Worm (Caenorhabditis elegans) whole organism, L4 larva: ENCODE data around the gene K01D12.15.

ENCODE experiments used
- F10B5.3 ChIP-seq: sonication (generic microtip); optimal IDR thresholded peaks from 2 replicates; lab custom pipeline; 2016; ENCODE audit warnings: mild to moderate bottlenecking, missing genetic modification characterization, missing compliant biosample characterization
- T20F7.1 ChIP-seq: fragments of 200-800 bp; sonication (Bioruptor generic); optimal IDR thresholded peaks from 2 replicates; lab custom pipeline; 2018; ENCODE audit warnings: mild to moderate bottlenecking, missing genetic modification characterization, missing compliant biosample characterization
- T26A8.4 ChIP-seq: fragments of 200-800 bp; sonication (Bioruptor generic); IDR thresholded peaks from 2 replicates; pipeline ENCODE4 v1.3.6; 2022; ENCODE audit warnings: missing genetic modification characterization, missing compliant biosample characterization
- Y105C5A.15 ChIP-seq: fragments of 200-800 bp; sonication (Bioruptor generic); IDR thresholded peaks from 2 replicates; pipeline ENCODE4 v1.3.6; 2022; ENCODE audit warnings: missing genetic modification characterization, missing compliant biosample characterization
- Y75B8A.6 ChIP-seq: fragments of 200-800 bp; sonication (Bioruptor generic); IDR thresholded peaks from 2 replicates; pipeline ENCODE4 v1.3.6; 2022; ENCODE audit warnings: missing genetic modification reagents, missing genetic modification characterization, missing compliant biosample characterization
- ZK337.2 ChIP-seq: fragments of 200-800 bp; sonication (Bioruptor generic); IDR thresholded peaks from 2 replicates; pipeline ENCODE4 v1.3.6; 2022; ENCODE audit warnings: missing genetic modification reagents, missing genetic modification characterization, missing compliant biosample characterization
- ceh-44 ChIP-seq: fragments of 200-800 bp; sonication (Bioruptor generic); IDR thresholded peaks from 2 replicates; pipeline ENCODE4 v1.3.6; 2022; ENCODE audit warnings: missing genetic modification reagents, missing genetic modification characterization, missing compliant biosample characterization
- ceh-62 ChIP-seq: sonication (generic microtip); optimal IDR thresholded peaks from 2 replicates; lab custom pipeline; 2017; ENCODE audit warnings: missing biosample characterization, missing genetic modification characterization
- cey-2 ChIP-seq: sonication (generic microtip); optimal IDR thresholded peaks from 3 replicates; lab custom pipeline; 2017; ENCODE audit warnings: missing genetic modification characterization, mild to moderate bottlenecking, missing compliant biosample characterization, antibody characterized with exemption, borderline replicate concordance; ENCODE audit not compliant: insufficient read depth
- daf-12 ChIP-seq: fragments of 150-350 bp; optimal IDR thresholded peaks from 2 replicates; lab custom pipeline; 2014; ENCODE audit warnings: missing biosample characterization, missing genetic modification reagents, missing genetic modification characterization
- daf-16 ChIP-seq, 3 experiments: sonication (generic microtip); optimal IDR thresholded peaks; 2 replicates each; lab custom pipeline; 2016 to 2017; ENCODE audit warnings: missing genetic modification characterization in 3 of 3, missing genetic modification reagents in 3 of 3, mild to moderate bottlenecking in 2 of 3, missing compliant biosample characterization in 2 of 3, missing biosample characterization in 1 of 3, moderate library complexity in 1 of 3
- daf-8 ChIP-seq: fragments of 200-800 bp; sonication (Bioruptor generic); IDR thresholded peaks from 2 replicates; pipeline ENCODE4 v1.3.6; 2022; ENCODE audit warnings: missing genetic modification characterization, missing compliant biosample characterization
- dmd-6 ChIP-seq: fragments of 200-800 bp; sonication (Bioruptor generic); IDR thresholded peaks from 2 replicates; pipeline ENCODE4 v1.3.6; 2022; ENCODE audit warnings: missing genetic modification reagents, missing genetic modification characterization, missing compliant biosample characterization
- duxl-1 ChIP-seq: sonication (generic microtip); optimal IDR thresholded peaks from 2 replicates; lab custom pipeline; 2016; ENCODE audit warnings: mild to moderate bottlenecking, missing genetic modification characterization, moderate library complexity, missing compliant biosample characterization; ENCODE audit not compliant: poor library complexity
- dve-1 ChIP-seq: sonication (generic microtip); optimal IDR thresholded peaks from 2 replicates; lab custom pipeline; 2017; ENCODE audit warnings: antibody characterized with exemption, mild to moderate bottlenecking, missing genetic modification characterization, missing compliant biosample characterization; ENCODE audit not compliant: insufficient read depth
- hif-1 ChIP-seq, 2 experiments: sonication (generic microtip); optimal IDR thresholded peaks; 2 replicates each; lab custom pipeline; 2016 to 2017; ENCODE audit warnings: missing compliant biosample characterization in 2 of 2, missing genetic modification characterization in 2 of 2, missing genetic modification reagents in 2 of 2, missing genotype in 2 of 2, mild to moderate bottlenecking in 1 of 2
- hlh-11 ChIP-seq: fragments of 200-800 bp; sonication (Bioruptor generic); optimal IDR thresholded peaks from 2 replicates; lab custom pipeline; 2018; ENCODE audit warnings: mild to moderate bottlenecking, missing genetic modification characterization, missing compliant biosample characterization
- hlh-30 ChIP-seq: sonication (generic microtip); optimal IDR thresholded peaks from 2 replicates; lab custom pipeline; 2017; ENCODE audit warnings: antibody characterized with exemption, mild to moderate bottlenecking, missing genetic modification characterization, missing compliant biosample characterization; ENCODE audit not compliant: insufficient read depth
- hmg-1.1 ChIP-seq: fragments of 200-800 bp; sonication (Bioruptor generic); IDR thresholded peaks from 2 replicates; pipeline ENCODE4 v1.3.6; 2022; ENCODE audit warnings: missing genetic modification reagents, missing genetic modification characterization, missing compliant biosample characterization
- lin-15B ChIP-seq: fragments of 150-350 bp; sonication (generic microtip); optimal IDR thresholded peaks from 3 replicates; lab custom pipeline; 2014; ENCODE audit warnings: missing biosample characterization, missing genetic modification characterization
- lin-39 ChIP-seq: fragments of 150-350 bp; optimal IDR thresholded peaks from 2 replicates; lab custom pipeline; 2014; ENCODE audit warnings: missing biosample characterization, missing genetic modification reagents, missing genetic modification characterization
- mdl-1 ChIP-seq, 2 experiments: fragments of 150-350 bp in 1 of 2; sonication (generic microtip) in 1 of 2; optimal IDR thresholded peaks; 2 replicates each; lab custom pipeline; 2014 to 2017; ENCODE audit warnings: missing biosample characterization in 2 of 2, missing genetic modification characterization in 2 of 2
- mep-1 ChIP-seq: fragments of 150-350 bp; sonication (generic microtip); optimal IDR thresholded peaks from 3 replicates; lab custom pipeline; 2014; ENCODE audit warnings: missing biosample characterization, missing genetic modification characterization
- mxl-2 ChIP-seq: fragments of 200-800 bp; sonication (Bioruptor generic); conservative IDR thresholded peaks from 2 replicates; pipeline ENCODE4 v1.3.6; 2022; ENCODE audit warnings: missing genetic modification reagents, missing genetic modification characterization, missing compliant biosample characterization
- nhr-102 ChIP-seq: sonication (generic microtip); optimal IDR thresholded peaks from 2 replicates; lab custom pipeline; 2016; ENCODE audit warnings: mild to moderate bottlenecking, missing genetic modification characterization, moderate library complexity, missing compliant biosample characterization
- nhr-11 ChIP-seq: fragments of 150-350 bp; optimal IDR thresholded peaks from 2 replicates; lab custom pipeline; 2014; ENCODE audit warnings: missing biosample characterization, missing genetic modification characterization
- nhr-237 ChIP-seq: sonication (generic microtip); optimal IDR thresholded peaks from 2 replicates; lab custom pipeline; 2017; ENCODE audit warnings: missing biosample characterization, missing genetic modification characterization
- nhr-28 ChIP-seq: fragments of 150-350 bp; optimal IDR thresholded peaks from 2 replicates; lab custom pipeline; 2014; ENCODE audit warnings: missing biosample characterization, missing genetic modification characterization
- nhr-42 ChIP-seq: fragments of 200-800 bp; sonication (Bioruptor generic); IDR thresholded peaks from 2 replicates; pipeline ENCODE4 v1.3.6; 2022; ENCODE audit warnings: missing genetic modification characterization, missing compliant biosample characterization
- nhr-48 ChIP-seq: sonication (generic microtip); optimal IDR thresholded peaks from 2 replicates; lab custom pipeline; 2016; ENCODE audit warnings: mild to moderate bottlenecking, missing genetic modification characterization, missing compliant biosample characterization
- nhr-6 ChIP-seq: fragments of 150-350 bp; optimal IDR thresholded peaks from 2 replicates; lab custom pipeline; 2014; ENCODE audit warnings: missing biosample characterization, missing genetic modification characterization
- pqm-1 ChIP-seq: sonication (generic microtip); optimal IDR thresholded peaks from 2 replicates; lab custom pipeline; 2017; ENCODE audit warnings: missing biosample characterization, missing genetic modification characterization
- rbr-2 ChIP-seq: sonication (generic microtip); optimal IDR thresholded peaks from 2 replicates; lab custom pipeline; 2016; ENCODE audit warnings: missing genotype, missing genetic modification characterization, missing compliant biosample characterization
- set-16 ChIP-seq: fragments of 200-800 bp; sonication (Bioruptor generic); IDR thresholded peaks from 2 replicates; pipeline ENCODE4 v1.3.6; 2022; ENCODE audit warnings: missing genetic modification reagents, missing genetic modification characterization, missing compliant biosample characterization
- tag-97 ChIP-seq: fragments of 200-800 bp; sonication (Bioruptor generic); IDR thresholded peaks from 2 replicates; pipeline ENCODE4 v1.3.6; 2022; ENCODE audit warnings: missing genetic modification characterization, missing compliant biosample characterization
- tra-1 ChIP-seq: fragments of 200-800 bp; sonication (Bioruptor generic); IDR thresholded peaks from 2 replicates; pipeline ENCODE4 v1.3.6; 2022; ENCODE audit warnings: missing genetic modification reagents, missing genetic modification characterization, missing compliant biosample characterization
- unc-62 ChIP-seq, 3 experiments: fragments of 150-350 bp in 1 of 3; sonication (generic microtip); optimal IDR thresholded peaks in 2 of 3; peaks in 1 of 3; 1 replicate in 1 of 3; 2 replicates in 2 of 3; lab custom pipeline; 2014 to 2017; ENCODE audit warnings: missing biosample characterization in 3 of 3, missing genetic modification characterization in 3 of 3, missing genetic modification reagents in 3 of 3, missing genotype in 1 of 3
- vab-7 ChIP-seq: fragments of 200-800 bp; sonication (Bioruptor generic); IDR thresholded peaks from 2 replicates; pipeline ENCODE4 v1.3.6; 2022; ENCODE audit warnings: missing genetic modification reagents, missing genetic modification characterization, missing compliant biosample characterization
- zag-1 ChIP-seq: fragments of 150-350 bp; optimal IDR thresholded peaks from 2 replicates; lab custom pipeline; 2014; ENCODE audit warnings: missing biosample characterization, missing genetic modification characterization
- ztf-7 ChIP-seq: fragments of 150-350 bp; optimal IDR thresholded peaks from 2 replicates; lab custom pipeline; 2014; ENCODE audit warnings: missing biosample characterization, missing genetic modification characterization

K01D12.15 gene

DNA sequence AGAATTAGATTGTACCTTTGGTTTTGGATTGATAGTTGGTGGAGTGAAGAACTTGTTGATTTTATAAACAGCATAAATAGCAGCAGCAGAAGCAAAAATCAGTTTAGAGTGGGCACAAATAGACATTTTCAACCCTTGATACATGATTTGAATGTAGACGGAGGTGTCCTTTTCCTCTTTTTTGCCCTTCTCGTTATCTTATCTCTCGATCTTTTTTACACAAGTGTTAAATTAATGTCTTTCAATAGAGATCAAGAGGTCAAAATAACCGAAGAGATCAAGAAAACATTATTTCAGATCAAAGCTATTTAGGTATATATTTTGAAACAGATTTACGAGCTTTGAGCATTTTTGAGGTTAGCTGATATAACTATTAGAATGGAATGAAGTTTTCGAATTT, 25.7 kb downstream of the K01D12.15 start, which contains the start of gene cdr-7:
Gene cdr-7, minus strand, starts transcription at position 205 of the 400 bp plus-strand sequence.
- TF ChIP-seq nhr-28 (tag; lab: Kevin White, UChicago) (peak; percentile 13), tag-97 (no peak)
- TF ChIP-seq, all 104 proteins: peak for 1

DNA sequence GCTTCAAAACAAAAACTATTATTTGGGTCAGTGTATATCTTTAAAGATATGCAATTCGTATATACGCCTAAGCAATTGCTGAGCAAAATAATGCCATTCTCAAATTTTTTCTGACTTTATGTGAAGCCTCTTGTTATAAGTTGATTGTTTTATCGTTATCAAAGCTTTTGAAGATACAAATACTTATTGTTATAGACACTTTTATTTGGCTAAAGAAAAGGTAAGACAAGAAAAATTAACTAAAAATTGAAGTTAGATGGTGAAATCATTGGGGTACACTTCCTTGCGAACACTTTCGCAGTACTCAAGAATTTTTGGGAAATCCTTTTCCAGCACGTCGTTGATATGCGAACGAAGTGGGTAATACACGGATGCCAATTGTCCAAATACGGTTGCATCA, 26.1 kb downstream of the K01D12.15 start:
- no peak for TF ChIP-seq duxl-1
- no peak for TF ChIP-seq daf-8 (GFP tag; lab: Robert Waterston, UW)
- no peak for TF ChIP-seq F10B5.3 (tag; lab: Kevin White, UChicago)
- no peak for TF ChIP-seq daf-12 (tag; lab: Kevin White, UChicago)
- no peak for TF ChIP-seq tag-97
- TF ChIP-seq unc-62 (GFP tag; optimal IDR thresholded peaks at IDR 0.05 in 1 of 2; lab: Kevin White, UChicago): peak in 1 of 2 experiments; percentile 80
- TF ChIP-seq unc-62 (tag; optimal IDR thresholded peaks at IDR 0.05; lab: Kevin White, UChicago): no peak
- TF ChIP-seq hif-1 (tag; optimal IDR thresholded peaks at IDR 0.05; lab: Kevin White, UChicago): no peak
- TF ChIP-seq rbr-2 (tag; lab: Kevin White, UChicago): no peak

DNA sequence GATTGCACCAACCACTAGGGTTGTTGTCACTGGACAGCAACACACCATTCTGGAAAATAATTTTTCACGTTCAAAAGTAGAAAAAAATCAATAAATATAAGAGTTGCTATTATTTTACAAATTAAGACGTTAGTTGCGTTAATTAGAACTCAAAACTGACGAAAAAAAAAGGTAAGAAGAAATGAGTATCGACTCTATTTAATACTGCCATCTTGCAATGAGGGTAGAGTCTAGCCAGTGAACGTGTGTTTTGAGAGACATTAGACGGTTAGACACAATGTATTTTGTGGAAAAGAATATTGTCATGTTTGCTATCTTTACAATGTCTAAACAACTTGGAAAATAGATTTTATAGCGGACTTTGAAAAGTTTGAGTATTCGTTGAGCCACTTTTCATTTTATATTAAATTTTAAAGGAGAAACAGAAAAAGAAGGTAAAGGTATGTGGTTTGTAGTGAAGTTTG, 27.4 kb downstream of the K01D12.15 start, which contains the start of gene cdr-6:
Gene cdr-6, minus strand, starts transcription at position 51 of the 464 bp plus-strand sequence.
- TF ChIP-seq unc-62 (GFP tag; optimal IDR thresholded peaks at IDR 0.05 in 1 of 2; lab: Kevin White, UChicago): peak in 1 of 2 experiments; percentile 83
- no peak for TF ChIP-seq unc-62 (tag; optimal IDR thresholded peaks at IDR 0.05; lab: Kevin White, UChicago)
- TF ChIP-seq nhr-48: peak; percentile 13
- no peak for TF ChIP-seq tra-1 (GFP tag; lab: Robert Waterston, UW)
- TF ChIP-seq nhr-42 (GFP tag; lab: Robert Waterston, UW): no peak
- TF ChIP-seq zag-1: no peak
- peak; percentile 26 for TF ChIP-seq hlh-11 (tag; lab: Kevin White, UChicago)
- peak; percentile 77 for TF ChIP-seq nhr-28 (tag; lab: Kevin White, UChicago)
- peak; percentile 17 for TF ChIP-seq hlh-30
- no peak for TF ChIP-seq ZK337.2
- peak; percentile 34 for TF ChIP-seq nhr-102 (tag; lab: Kevin White, UChicago)
- TF ChIP-seq T20F7.1: peak; percentile 18
- TF ChIP-seq mdl-1 (tag; optimal IDR thresholded peaks at IDR 0.05; lab: Kevin White, UChicago): peak in 1 of 2 experiments; percentile 24
- peak; percentile 12 for TF ChIP-seq mep-1
- TF ChIP-seq dmd-6: peak; percentile 51
- TF ChIP-seq vab-7 (GFP tag; lab: Robert Waterston, UW): no peak
- TF ChIP-seq hmg-1.1: 0 out of 2 replicates have a peak, but pooled peaks have one; percentile 10
- no peak for TF ChIP-seq set-16 (GFP tag; lab: Robert Waterston, UW)
- TF ChIP-seq daf-16 (GFP tag; optimal IDR thresholded peaks at IDR 0.05; lab: Kevin White, UChicago): no peak
- peak; percentile 79 for TF ChIP-seq daf-16 (tag; optimal IDR thresholded peaks at IDR 0.05; lab: Kevin White, UChicago)
- peak; percentile 45 for TF ChIP-seq dve-1 (tag; lab: Kevin White, UChicago)
- peak; percentile 52 for TF ChIP-seq nhr-6 (tag; lab: Kevin White, UChicago)

DNA sequence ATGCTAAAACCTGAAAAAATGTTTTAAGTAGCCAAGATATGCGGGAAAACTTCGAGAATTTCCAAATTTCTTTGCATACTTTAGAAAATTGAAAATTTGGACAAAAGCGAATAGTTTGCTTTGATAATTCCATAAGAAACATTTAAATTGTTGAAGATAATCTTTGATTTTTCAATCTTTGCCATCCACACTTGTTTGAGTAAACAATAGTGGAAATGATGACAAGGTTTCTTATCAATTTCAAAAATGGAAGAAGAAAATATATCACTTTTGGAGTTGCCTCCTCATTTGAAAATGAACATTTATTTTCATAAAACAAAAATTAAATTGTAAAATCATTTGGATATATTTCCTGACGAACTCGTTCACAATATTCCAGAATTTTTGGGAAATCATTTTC, 28.1 kb downstream of the K01D12.15 start:
- TF ChIP-seq Y105C5A.15 (GFP tag; lab: Robert Waterston, UW) (no peak), cey-2 (tag; lab: Kevin White, UChicago) (no peak), ztf-7 (tag; lab: Kevin White, UChicago) (no peak), nhr-11 (no peak), mep-1 (no peak), daf-16 (GFP tag; optimal IDR thresholded peaks at IDR 0.05; lab: Kevin White, UChicago) (no peak), daf-16 (tag; optimal IDR thresholded peaks at IDR 0.05; lab: Kevin White, UChicago) (peak; percentile 65), mxl-2 (GFP tag; lab: Robert Waterston, UW) (no peak), lin-39 (tag; lab: Kevin White, UChicago) (no peak), nhr-28 (tag; lab: Kevin White, UChicago) (peak; percentile 16), nhr-237 (tag; lab: Kevin White, UChicago) (no peak), pqm-1 (tag; lab: Kevin White, UChicago) (peak; percentile 55), dve-1 (tag; lab: Kevin White, UChicago) (peak; percentile 26), ceh-62 (no peak), unc-62 (GFP tag; optimal IDR thresholded peaks at IDR 0.05 in 1 of 2; lab: Kevin White, UChicago) (no peak), unc-62 (tag; optimal IDR thresholded peaks at IDR 0.05; lab: Kevin White, UChicago) (no peak), T26A8.4 (GFP tag; lab: Robert Waterston, UW) (no peak), ceh-44 (GFP tag; lab: Robert Waterston, UW) (no peak), hmg-1.1 (no peak), Y75B8A.6 (no peak), nhr-6 (tag; lab: Kevin White, UChicago) (no peak), lin-15B (tag; lab: Kevin White, UChicago) (no peak)
